Worm (Caenorhabditis elegans): ENCODE data around the gene T08G5.2.

Gene T08G5.2

ce11 chrV:14038328-14039084, 12.4 kb upstream of the T08G5.2 start, which contains the start of gene vps-39 (continued):
- TF ChIP-seq daf-8 (GFP tag; IDR thresholded peaks at IDR 0.05), result peak; percentile 71; the same call in 1 of the 2 replicates

- TF ChIP-seq F44E2.7 (GFP tag; IDR thresholded peaks at IDR 0.05), result no peak
- no peak for TF ChIP-seq mep-1 (tag; optimal IDR thresholded peaks at IDR 0.05)
- no peak for TF ChIP-seq ceh-82 (tag; optimal IDR thresholded peaks at IDR 0.05)
- no peak for TF ChIP-seq daf-16 (GFP tag; optimal IDR thresholded peaks at IDR 0.05)
- no peak for TF ChIP-seq daf-16 (tag; optimal IDR thresholded peaks at IDR 0.05)
Observed at ce11 chrV:14033649-14034048, 7.6 kb upstream of the T08G5.2 start, which contains the start of gene ins-10. Gene ins-10, plus strand, starts transcription at chrV:14033949.

- TF ChIP-seq zip-2 (tag; optimal IDR thresholded peaks at IDR 0.05) (peak; percentile 43), lin-13 (GFP tag; optimal IDR thresholded peaks at IDR 0.05) (no peak), T20F7.1 (GFP tag; optimal IDR thresholded peaks at IDR 0.05) (no peak), rbr-2 (tag; optimal IDR thresholded peaks at IDR 0.05) (peak; percentile 40), nhr-28 (tag; optimal IDR thresholded peaks at IDR 0.05) (no peak), jun-1 (tag; optimal IDR thresholded peaks at IDR 0.05) (no peak), pha-4 (GFP tag; IDR thresholded peaks at IDR 0.05) (peak; percentile 54; the same call in 1 of the 2 replicates), pha-4 (tag; optimal IDR thresholded peaks at IDR 0.05) (no peak), lin-38 (GFP tag; IDR thresholded peaks at IDR 0.05) (peak; percentile 79), hlh-30 (tag; optimal IDR thresholded peaks at IDR 0.05; ENCODE audit: insufficient read depth) (peak; percentile 37), R02D3.7 (tag; optimal IDR thresholded peaks at IDR 0.05) (no peak), D1046.2 (GFP tag; IDR thresholded peaks at IDR 0.05) (no peak), Y5F2A.4 (GFP tag; optimal IDR thresholded peaks at IDR 0.05) (peak; percentile 5), nhr-237 (tag; optimal IDR thresholded peaks at IDR 0.05) (no peak), unc-130 (GFP tag; optimal IDR thresholded peaks at IDR 0.05) (peak; percentile 38), mdt-29 (GFP tag; IDR thresholded peaks at IDR 0.05) (peak; percentile 60; the same call in 1 of the 2 replicates), ceh-28 (tag; optimal IDR thresholded peaks at IDR 0.05) (no peak), dve-1 (tag; optimal IDR thresholded peaks at IDR 0.05; ENCODE audit: insufficient read depth) (peak; percentile 52), hlh-11 (tag; optimal IDR thresholded peaks at IDR 0.05) (peak; percentile 69), duxl-1 (tag; optimal IDR thresholded peaks at IDR 0.05; ENCODE audit: poor library complexity) (peak; percentile 89), ama-1 (optimal IDR thresholded peaks at IDR 0.05) (peak; percentile 91), F10B5.3 (tag; optimal IDR thresholded peaks at IDR 0.05) (peak; percentile 67), ceh-82 (tag; optimal IDR thresholded peaks at IDR 0.05) (no peak), nhr-48 (tag; optimal IDR thresholded peaks at IDR 0.05) (peak; percentile 63), F49E8.2 (tag; optimal IDR thresholded peaks at IDR 0.05; ENCODE audit: borderline replicate concordance) (peak; percentile 66), arid-1 (GFP tag; conservative IDR thresholded peaks at IDR 0.05) (peak; percentile 58; the same call in 1 of the 2 replicates), vab-7 (GFP tag; IDR thresholded peaks at IDR 0.05) (peak; percentile 35), snpc-1.2 (GFP tag; IDR thresholded peaks at IDR 0.05) (peak; percentile 77), daf-19 (GFP tag; conservative IDR thresholded peaks at IDR 0.05) (no peak), lin-29 (GFP tag; IDR thresholded peaks at IDR 0.05) (no peak), daf-16 (GFP tag; optimal IDR thresholded peaks at IDR 0.05) (peak; percentile 17 to 44), daf-16 (tag; optimal IDR thresholded peaks at IDR 0.05) (peak; percentile 56), dmd-9 (GFP tag; IDR thresholded peaks at IDR 0.05) (peak; percentile 59; the same call in 1 of the 2 replicates), mep-1 (tag; optimal IDR thresholded peaks at IDR 0.05) (no peak), dmd-6 (GFP tag; IDR thresholded peaks at IDR 0.05) (peak; percentile 56), spr-3 (GFP tag; optimal IDR thresholded peaks at IDR 0.05) (peak; percentile 51), mxl-3 (GFP tag; optimal IDR thresholded peaks at IDR 0.05) (peak; percentile 51), zfp-3 (GFP tag; conservative IDR thresholded peaks at IDR 0.05) (no peak), mes-2 (tag; optimal IDR thresholded peaks at IDR 0.05; ENCODE audit: poor library complexity, severe bottlenecking) (peak; percentile 59), ceh-20 (GFP tag; IDR thresholded peaks at IDR 0.05) (0 out of 2 replicates have a peak, but pooled peaks have one; percentile 34), F44E2.7 (GFP tag; IDR thresholded peaks at IDR 0.05) (0 out of 2 replicates have a peak, but pooled peaks have one; percentile 33), zip-11 (GFP tag; IDR thresholded peaks at IDR 0.05) (no peak), ceh-44 (GFP tag; IDR thresholded peaks at IDR 0.05) (peak; percentile 81)
Observed at ce11 chrV:14028256-14028743, 2.2 kb upstream of the T08G5.2 start.
